Worm (Caenorhabditis elegans): ENCODE results near the gene gpa-12.

The gpa-12 gene

ce11 chrX:9270753-9271152, 27.4 kb downstream of the gpa-12 start, which contains the start of gene B0416.5:
B0416.5 (minus strand) TSS chrX:9270853.
- TF ChIP-seq swsn-7 (tag; optimal IDR thresholded peaks at IDR 0.05) (no peak), nhr-84 (tag; optimal IDR thresholded peaks at IDR 0.05) (no peak), unc-30 (tag; optimal IDR thresholded peaks at IDR 0.05) (no peak), ces-1 (GFP tag; optimal IDR thresholded peaks at IDR 0.05) (no peak), nhr-76 (tag; optimal IDR thresholded peaks at IDR 0.05) (no peak), fkh-10 (GFP tag; optimal IDR thresholded peaks at IDR 0.05) (no peak), nhr-47 (tag; optimal IDR thresholded peaks at IDR 0.05) (no peak), nhr-28 (tag; optimal IDR thresholded peaks at IDR 0.05) (no peak), lin-13 (GFP tag; optimal IDR thresholded peaks at IDR 0.05) (no peak), nhr-77 (tag; optimal IDR thresholded peaks at IDR 0.05) (no peak), sptf-1 (tag; optimal IDR thresholded peaks at IDR 0.05) (no peak), unc-62 (GFP tag; optimal IDR thresholded peaks at IDR 0.05) (no peak), lsy-2 (tag; optimal IDR thresholded peaks at IDR 0.05) (no peak)

- TF ChIP-seq fkh-10 (GFP tag; optimal IDR thresholded peaks at IDR 0.05) (no peak), pag-3 (tag; optimal IDR thresholded peaks at IDR 0.05; ENCODE audit: borderline replicate concordance, insufficient read depth) (no peak), nhr-71 (tag; optimal IDR thresholded peaks at IDR 0.05) (peak; percentile 39), ceh-63 (GFP tag; optimal IDR thresholded peaks at IDR 0.05) (no peak), snpc-4 (tag; optimal IDR thresholded peaks at IDR 0.05) (no peak), unc-62 (GFP tag; optimal IDR thresholded peaks at IDR 0.05) (no peak), hlh-4 (tag; optimal IDR thresholded peaks at IDR 0.05) (no peak), xbp-1 (tag; optimal IDR thresholded peaks at IDR 0.05) (peak; percentile 1), pax-3 (tag; optimal IDR thresholded peaks at IDR 0.05) (no peak), aha-1 (tag; optimal IDR thresholded peaks at IDR 0.05) (no peak), sptf-1 (tag; optimal IDR thresholded peaks at IDR 0.05) (no peak), C34B4.2 (tag; optimal IDR thresholded peaks at IDR 0.05) (no peak), elt-2 (tag; optimal IDR thresholded peaks at IDR 0.05) (peak; percentile 75), lin-14 (GFP tag; optimal IDR thresholded peaks at IDR 0.05) (no peak), lin-35 (GFP tag; optimal IDR thresholded peaks at IDR 0.05) (peak in 1 of 2 experiments; percentile 58), tbx-2 (tag; optimal IDR thresholded peaks at IDR 0.05) (no peak), irx-1 (tag; optimal IDR thresholded peaks at IDR 0.05) (no peak), swsn-7 (tag; optimal IDR thresholded peaks at IDR 0.05) (no peak), nhr-90 (tag; optimal IDR thresholded peaks at IDR 0.05; ENCODE audit: poor library complexity) (peak; percentile 34), vab-15 (tag; optimal IDR thresholded peaks at IDR 0.05) (no peak), tlp-1 (tag; optimal IDR thresholded peaks at IDR 0.05) (no peak), C16A3.4 (tag; optimal IDR thresholded peaks at IDR 0.05) (peak; percentile 20), C04F5.9 (tag; optimal IDR thresholded peaks at IDR 0.05) (no peak), efl-1 (optimal IDR thresholded peaks at IDR 0.05) (no peak), efl-1 (GFP tag; optimal IDR thresholded peaks at IDR 0.05 in 1 of 2) (no peak), nhr-20 (tag; optimal IDR thresholded peaks at IDR 0.05) (peak; percentile 28), ceh-82 (tag; optimal IDR thresholded peaks at IDR 0.05) (peak in 1 of 3 experiments; percentile 39), ceh-88 (GFP tag; IDR thresholded peaks at IDR 0.05) (no peak), egl-13 (tag; optimal IDR thresholded peaks at IDR 0.05) (no peak), nhr-77 (tag; optimal IDR thresholded peaks at IDR 0.05) (no peak), zag-1 (tag; optimal IDR thresholded peaks at IDR 0.05) (no peak), lin-13 (GFP tag; optimal IDR thresholded peaks at IDR 0.05) (no peak), lin-15B (tag; optimal IDR thresholded peaks at IDR 0.05) (no peak), blmp-1 (tag; optimal IDR thresholded peaks at IDR 0.05) (peak; percentile 29), lin-39 (tag; optimal IDR thresholded peaks at IDR 0.05) (no peak), snu-23 (GFP tag; optimal IDR thresholded peaks at IDR 0.05) (peak; percentile 48), unc-130 (tag; optimal IDR thresholded peaks at IDR 0.05) (no peak), nhr-19 (GFP tag; conservative IDR thresholded peaks at IDR 0.05) (no peak), sox-4 (tag; optimal IDR thresholded peaks at IDR 0.05) (no peak), ztf-4 (tag; optimal IDR thresholded peaks at IDR 0.05) (no peak), ces-1 (GFP tag; optimal IDR thresholded peaks at IDR 0.05) (no peak), alr-1 (tag; optimal IDR thresholded peaks at IDR 0.05; ENCODE audit: borderline replicate concordance) (no peak), fkh-8 (tag; optimal IDR thresholded peaks at IDR 0.05) (no peak), ama-1 (optimal IDR thresholded peaks at IDR 0.05) (no peak), isw-1 (GFP tag; IDR thresholded peaks at IDR 0.05) (no peak), dpl-1 (GFP tag; optimal IDR thresholded peaks at IDR 0.05) (peak in 2 of 3 experiments; percentile 0 to 6)
Measured at ce11 chrX:9271886-9272285, 28.5 kb downstream of the gpa-12 start.
